1 fruit fly cellular context compared by ENCODE assay signal in the genomic region with DNA sequence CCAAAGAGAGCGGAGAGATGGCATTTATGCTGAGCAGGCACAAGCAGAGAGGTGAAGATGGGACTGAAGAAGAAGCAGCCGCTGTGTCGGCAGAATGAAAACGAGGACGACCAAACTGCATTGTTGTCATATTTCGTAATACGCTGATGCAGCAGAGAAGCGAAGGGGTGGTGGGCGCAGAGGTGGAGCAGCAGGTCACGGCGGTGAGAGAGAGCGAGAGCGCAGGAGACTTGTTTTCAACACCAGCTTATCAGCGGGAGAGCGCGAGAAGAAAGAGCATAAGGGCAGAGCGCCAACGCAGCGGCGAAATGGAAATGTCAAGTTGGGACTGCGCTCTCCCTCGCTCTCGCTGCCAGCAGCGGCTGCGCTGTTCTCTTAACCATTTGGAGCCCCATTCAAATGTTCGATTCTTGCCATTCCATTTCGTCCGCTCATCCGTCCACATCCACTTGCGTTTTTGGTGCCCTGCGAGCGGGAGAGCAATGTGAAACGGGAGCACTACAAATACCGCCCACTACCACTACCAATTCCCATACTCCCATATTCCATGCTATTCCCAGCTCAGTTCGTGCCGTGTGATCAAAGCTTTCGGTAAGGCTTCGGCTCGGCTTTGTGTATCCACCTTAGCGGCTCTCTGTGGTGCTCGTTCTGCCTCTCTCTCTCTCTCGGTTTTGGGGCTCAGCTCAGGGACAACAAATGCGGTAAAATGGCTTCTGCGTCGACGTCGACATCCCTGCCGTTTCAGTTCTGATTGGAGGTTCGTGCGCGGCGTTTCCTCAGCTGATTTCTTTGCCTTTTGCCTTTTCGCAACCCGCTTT.
TF ChIP-seq lines count a peak whose summit lies in the region.

A gene (plus strand): TSS at position 562 of the 818 bp plus-strand sequence.

TF ChIP-seq in whole organism, embryonic, 481 proteins besides CTCF, POLR2A, EP300 and RAD21 (continued from another document and continues in another):
- TF ChIP-seq CG8290 (GFP tag; optimal IDR thresholded peaks at IDR 0.05; lab: Kevin White, UChicago) (no peak), CG8290 (tag; optimal IDR thresholded peaks at IDR 0.05; lab: Kevin White, UChicago) (no peak), BEAF-32 (GFP tag; optimal IDR thresholded peaks at IDR 0.05; lab: Kevin White, UChicago) (no peak), sens (GFP tag; lab: Kevin White, UChicago) (peak; percentile 87), tio (GFP tag; optimal IDR thresholded peaks at IDR 0.05; lab: Kevin White, UChicago) (no peak), CG2712 (tag; optimal IDR thresholded peaks at IDR 0.05; lab: Kevin White, UChicago) (no peak), cg (GFP tag; optimal IDR thresholded peaks at IDR 0.05; lab: Kevin White, UChicago) (peak; percentile 45), CG17385 (GFP tag; optimal IDR thresholded peaks at IDR 0.05; lab: Kevin White, UChicago) (peak; percentile 90), C15 (GFP tag; IDR thresholded peaks at IDR 0.05; lab: Robert Waterston, UW) (no peak), CG14710 (tag; optimal IDR thresholded peaks at IDR 0.05; lab: Kevin White, UChicago) (no peak), CG3163 (GFP tag; optimal IDR thresholded peaks at IDR 0.05; lab: Kevin White, UChicago) (peak; percentile 87), disco-r (GFP tag; optimal IDR thresholded peaks at IDR 0.05; lab: Kevin White, UChicago) (no peak), Gsc (GFP tag; IDR thresholded peaks at IDR 0.05; lab: Robert Waterston, UW) (no peak), CG17361 (GFP tag; IDR thresholded peaks at IDR 0.05; lab: Robert Waterston, UW) (no peak), CG15479 (GFP tag; optimal IDR thresholded peaks at IDR 0.05; lab: Kevin White, UChicago) (peak; percentile 23), sd (tag; optimal IDR thresholded peaks at IDR 0.05; lab: Kevin White, UChicago) (peak; percentile 81), Hmr (GFP tag; optimal IDR thresholded peaks at IDR 0.05; lab: Kevin White, UChicago) (no peak), chinmo (GFP tag; IDR thresholded peaks at IDR 0.05; lab: Robert Waterston, UW; ENCODE audit: partially characterized antibody) (peak; percentile 74; the same call in 2 of the 4 replicates), CG7963 (GFP tag; IDR thresholded peaks at IDR 0.05; lab: Robert Waterston, UW; ENCODE audit: partially characterized antibody) (no peak), CG6175 (GFP tag; IDR thresholded peaks at IDR 0.05; lab: Robert Waterston, UW) (no peak), gfzf (GFP tag; optimal IDR thresholded peaks at IDR 0.05; lab: Kevin White, UChicago) (no peak), CG10321 (GFP tag; IDR thresholded peaks at IDR 0.05; lab: Robert Waterston, UW) (no peak), Myb (GFP tag; optimal IDR thresholded peaks at IDR 0.05; lab: Kevin White, UChicago) (no peak), CG17912 (GFP tag; optimal IDR thresholded peaks at IDR 0.05; lab: Kevin White, UChicago) (no peak), jing (GFP tag; optimal IDR thresholded peaks at IDR 0.05; lab: Kevin White, UChicago) (no peak), Dfd (GFP tag; optimal IDR thresholded peaks at IDR 0.05; lab: Kevin White, UChicago) (no peak), Dad (GFP tag; optimal IDR thresholded peaks at IDR 0.05; lab: Kevin White, UChicago) (peak; percentile 3), Stat92E (GFP tag; optimal IDR thresholded peaks at IDR 0.05; lab: Kevin White, UChicago) (no peak), Mad (GFP tag; optimal IDR thresholded peaks at IDR 0.05; lab: Kevin White, UChicago) (no peak), CoRest (tag; optimal IDR thresholded peaks at IDR 0.05; lab: Kevin White, UChicago) (no peak), Asciz (GFP tag; optimal IDR thresholded peaks at IDR 0.05; lab: Kevin White, UChicago) (no peak), CG8944 (GFP tag; optimal IDR thresholded peaks at IDR 0.05; lab: Kevin White, UChicago) (no peak), Side (GFP tag; optimal IDR thresholded peaks at IDR 0.05; lab: Kevin White, UChicago) (no peak), CG4707 (GFP tag; optimal IDR thresholded peaks at IDR 0.05; lab: Kevin White, UChicago) (no peak), Dll (GFP tag; IDR thresholded peaks at IDR 0.05; lab: Robert Waterston, UW; ENCODE audit: partially characterized antibody) (peak; percentile 45; the same call in 2 of the 4 replicates), PHDP (tag; optimal IDR thresholded peaks at IDR 0.05; lab: Kevin White, UChicago) (no peak), slou (GFP tag; optimal IDR thresholded peaks at IDR 0.05; lab: Kevin White, UChicago) (no peak), jigr1 (GFP tag; IDR thresholded peaks at IDR 0.05; lab: Robert Waterston, UW) (no peak), Hey (tag; optimal IDR thresholded peaks at IDR 0.05; lab: Kevin White, UChicago) (no peak), Sox102F (GFP tag; optimal IDR thresholded peaks at IDR 0.05; lab: Kevin White, UChicago) (no peak), CG1832 (GFP tag; optimal IDR thresholded peaks at IDR 0.05; lab: Kevin White, UChicago) (peak; percentile 53), CG3847 (GFP tag; IDR thresholded peaks at IDR 0.05; lab: Robert Waterston, UW) (no peak), CG11093 (GFP tag; IDR thresholded peaks at IDR 0.05; lab: Robert Waterston, UW) (no peak), sisA (GFP tag; IDR thresholded peaks at IDR 0.05; lab: Robert Waterston, UW) (no peak), CG4617 (GFP tag; optimal IDR thresholded peaks at IDR 0.05; lab: Kevin White, UChicago; ENCODE audit: borderline replicate concordance) (no peak), CG9797 (GFP tag; optimal IDR thresholded peaks at IDR 0.05; lab: Kevin White, UChicago) (no peak), CG6254 (GFP tag; optimal IDR thresholded peaks at IDR 0.05; lab: Kevin White, UChicago) (peak; percentile 22), bigmax (GFP tag; optimal IDR thresholded peaks at IDR 0.05; lab: Kevin White, UChicago) (no peak), oc (tag; optimal IDR thresholded peaks at IDR 0.05; lab: Kevin White, UChicago) (no peak), Ptx1 (GFP tag; IDR thresholded peaks at IDR 0.05; lab: Robert Waterston, UW) (no peak), Dip2 (GFP tag; IDR thresholded peaks at IDR 0.05; lab: Robert Waterston, UW) (no peak), Fer1 (GFP tag; optimal IDR thresholded peaks at IDR 0.05; lab: Kevin White, UChicago) (no peak), CG12659 (GFP tag; optimal IDR thresholded peaks at IDR 0.05; lab: Kevin White, UChicago) (no peak), grau (tag; optimal IDR thresholded peaks at IDR 0.05; lab: Kevin White, UChicago) (no peak), HLH3B (GFP tag; IDR thresholded peaks at IDR 0.05; lab: Robert Waterston, UW) (no peak), ara (GFP tag; IDR thresholded peaks at IDR 0.05; lab: Robert Waterston, UW) (peak; percentile 13; the same call in 1 of the 2 replicates), Mes4 (GFP tag; optimal IDR thresholded peaks at IDR 0.05; lab: Kevin White, UChicago) (no peak), tx (GFP tag; optimal IDR thresholded peaks at IDR 0.05; lab: Kevin White, UChicago) (no peak), CG3995 (GFP tag; optimal IDR thresholded peaks at IDR 0.05; lab: Kevin White, UChicago) (no peak), tup (GFP tag; optimal IDR thresholded peaks at IDR 0.05; lab: Kevin White, UChicago) (no peak), CG4328 (GFP tag; optimal IDR thresholded peaks at IDR 0.05; lab: Kevin White, UChicago) (peak; percentile 17), Pdp1 (GFP tag; optimal IDR thresholded peaks at IDR 0.05; lab: Kevin White, UChicago) (peak in 1 of 2 experiments; percentile 91), wek (GFP tag; optimal IDR thresholded peaks at IDR 0.05; lab: Kevin White, UChicago) (no peak), org-1 (GFP tag; optimal IDR thresholded peaks at IDR 0.05; lab: Kevin White, UChicago) (no peak), ap (GFP tag; IDR thresholded peaks at IDR 0.05; lab: Robert Waterston, UW) (no peak), pho (GFP tag; optimal IDR thresholded peaks at IDR 0.05; lab: Kevin White, UChicago) (no peak), Hsf (GFP tag; optimal IDR thresholded peaks at IDR 0.05; lab: Kevin White, UChicago) (no peak), fd3F (GFP tag; optimal IDR thresholded peaks at IDR 0.05; lab: Kevin White, UChicago) (no peak), CG32532 (GFP tag; IDR thresholded peaks at IDR 0.05; lab: Robert Waterston, UW) (peak; percentile 56; the same call in 1 of the 2 replicates), zen2 (GFP tag; IDR thresholded peaks at IDR 0.05; lab: Robert Waterston, UW; ENCODE audit: partially characterized antibody) (peak; percentile 72), CG12071 (GFP tag; optimal IDR thresholded peaks at IDR 0.05; lab: Kevin White, UChicago) (no peak), bab2 (GFP tag; optimal IDR thresholded peaks at IDR 0.05; lab: Kevin White, UChicago) (no peak), ash1 (GFP tag; optimal IDR thresholded peaks at IDR 0.05; lab: Kevin White, UChicago) (no peak), Oaz (GFP tag; IDR thresholded peaks at IDR 0.05; lab: Robert Waterston, UW) (no peak), cato (GFP tag; optimal IDR thresholded peaks at IDR 0.05; lab: Kevin White, UChicago; ENCODE audit: borderline replicate concordance) (no peak), CG16863 (GFP tag; optimal IDR thresholded peaks at IDR 0.05; lab: Kevin White, UChicago) (no peak), zfh1 (GFP tag; IDR thresholded peaks at IDR 0.05; lab: Robert Waterston, UW) (no peak), CG34224 (GFP tag; IDR thresholded peaks at IDR 0.05; lab: Robert Waterston, UW; ENCODE audit: partially characterized antibody) (peak; percentile 46; the same call in 1 of the 3 replicates), dmrt99B (tag; optimal IDR thresholded peaks at IDR 0.05; lab: Kevin White, UChicago) (peak; percentile 13), H15 (GFP tag; IDR thresholded peaks at IDR 0.05; lab: Robert Waterston, UW) (no peak), sna (GFP tag; IDR thresholded peaks at IDR 0.05; lab: Robert Waterston, UW; ENCODE audit: partially characterized antibody) (peak; percentile 57; the same call in 1 of the 2 replicates), Hand (GFP tag; optimal IDR thresholded peaks at IDR 0.05; lab: Kevin White, UChicago) (no peak), CG6689 (GFP tag; IDR thresholded peaks at IDR 0.05; lab: Robert Waterston, UW) (no peak), Deaf1 (tag; optimal IDR thresholded peaks at IDR 0.05; lab: Kevin White, UChicago) (peak; percentile 87), CG1233 (GFP tag; optimal IDR thresholded peaks at IDR 0.05; lab: Kevin White, UChicago) (no peak), Nf-YB (GFP tag; optimal IDR thresholded peaks at IDR 0.05; lab: Kevin White, UChicago) (peak; percentile 0), CG11247 (GFP tag; IDR thresholded peaks at IDR 0.05; lab: Robert Waterston, UW) (no peak), prd (optimal IDR thresholded peaks at IDR 0.05; lab: Kevin White, UChicago) (no peak), prd (GFP tag; IDR thresholded peaks at IDR 0.05; lab: Robert Waterston, UW) (no peak), CG3281 (GFP tag; optimal IDR thresholded peaks at IDR 0.05; lab: Kevin White, UChicago) (no peak), CG11398 (GFP tag; optimal IDR thresholded peaks at IDR 0.05; lab: Kevin White, UChicago) (no peak), knrl (GFP tag; IDR thresholded peaks at IDR 0.05; lab: Robert Waterston, UW; ENCODE audit: partially characterized antibody) (no peak), chm (GFP tag; IDR thresholded peaks at IDR 0.05; lab: Robert Waterston, UW) (0 out of 2 replicates have a peak, but pooled peaks have one; percentile 50), Lhr (GFP tag; optimal IDR thresholded peaks at IDR 0.05; lab: Kevin White, UChicago) (no peak), CG15601 (tag; optimal IDR thresholded peaks at IDR 0.05; lab: Kevin White, UChicago) (no peak), vvl (GFP tag; IDR thresholded peaks at IDR 0.05; lab: Robert Waterston, UW) (peak; percentile 35; the same call in 1 of the 2 replicates), CG10565 (GFP tag; optimal IDR thresholded peaks at IDR 0.05; lab: Kevin White, UChicago) (no peak), onecut (GFP tag; IDR thresholded peaks at IDR 0.05; lab: Robert Waterston, UW) (no peak), Hr51 (GFP tag; optimal IDR thresholded peaks at IDR 0.05; lab: Kevin White, UChicago) (no peak), CG9437 (GFP tag; optimal IDR thresholded peaks at IDR 0.05; lab: Kevin White, UChicago) (no peak), CG13424 (tag; optimal IDR thresholded peaks at IDR 0.05; lab: Kevin White, UChicago) (no peak), Ravus (GFP tag; IDR thresholded peaks at IDR 0.05; lab: Robert Waterston, UW) (no peak), grn (GFP tag; optimal IDR thresholded peaks at IDR 0.05; lab: Kevin White, UChicago) (no peak), Bdp1 (GFP tag; optimal IDR thresholded peaks at IDR 0.05; lab: Kevin White, UChicago) (no peak), zfh2 (GFP tag; optimal IDR thresholded peaks at IDR 0.05; lab: Kevin White, UChicago) (no peak), Meics (GFP tag; optimal IDR thresholded peaks at IDR 0.05; lab: Kevin White, UChicago) (no peak), gce (GFP tag; IDR thresholded peaks at IDR 0.05; lab: Robert Waterston, UW) (no peak), CG17802 (tag; optimal IDR thresholded peaks at IDR 0.05; lab: Kevin White, UChicago) (no peak), Rfx (GFP tag; IDR thresholded peaks at IDR 0.05; lab: Robert Waterston, UW) (no peak), CG7928 (GFP tag; optimal IDR thresholded peaks at IDR 0.05; lab: Kevin White, UChicago) (no peak), MBD-R2 (GFP tag; IDR thresholded peaks at IDR 0.05; lab: Robert Waterston, UW) (no peak), CG8089 (GFP tag; optimal IDR thresholded peaks at IDR 0.05; lab: Kevin White, UChicago) (no peak), twi (tag; optimal IDR thresholded peaks at IDR 0.05; lab: Kevin White, UChicago) (no peak), Ets97D (GFP tag; optimal IDR thresholded peaks at IDR 0.05; lab: Kevin White, UChicago) (no peak), Eip74EF (GFP tag; optimal IDR thresholded peaks at IDR 0.05; lab: Kevin White, UChicago) (peak in 1 of 2 experiments; percentile 16), dpn (GFP tag; optimal IDR thresholded peaks at IDR 0.05; lab: Kevin White, UChicago) (no peak), CG30403 (GFP tag; optimal IDR thresholded peaks at IDR 0.05; lab: Kevin White, UChicago) (no peak), CkIIα-i1 (GFP tag; IDR thresholded peaks at IDR 0.05; lab: Robert Waterston, UW) (no peak), Blimp-1 (GFP tag; optimal IDR thresholded peaks at IDR 0.05; lab: Kevin White, UChicago) (no peak), seq (GFP tag; IDR thresholded peaks at IDR 0.05; lab: Robert Waterston, UW) (peak; percentile 36; the same call in 1 of the 2 replicates), lmd (GFP tag; IDR thresholded peaks at IDR 0.05; lab: Robert Waterston, UW) (no peak), Bteb2 (GFP tag; optimal IDR thresholded peaks at IDR 0.05; lab: Kevin White, UChicago) (no peak), CG14860 (GFP tag; IDR thresholded peaks at IDR 0.05; lab: Robert Waterston, UW; ENCODE audit: partially characterized antibody) (no peak), p53 (GFP tag; optimal IDR thresholded peaks at IDR 0.05; lab: Kevin White, UChicago) (no peak), amos (GFP tag; IDR thresholded peaks at IDR 0.05; lab: Robert Waterston, UW; ENCODE audit: partially characterized antibody) (no peak)
